Worm (Caenorhabditis elegans) whole organism, early embryonic: Measurements from ENCODE around the gene srj-6.

Experiments used
- ama-1 ChIP-seq: fragments of 150-350 bp; optimal IDR thresholded peaks from 2 replicates; lab custom pipeline; 2014
- hmbx-1 ChIP-seq: sonication (generic microtip); optimal IDR thresholded peaks from 2 replicates; lab custom pipeline; 2016; ENCODE audit warnings: mild to moderate bottlenecking, missing genetic modification characterization, missing compliant biosample characterization
- scrt-1 ChIP-seq: fragments of 200-800 bp; sonication (Bioruptor generic); IDR thresholded peaks from 2 replicates; pipeline ENCODE4 v1.3.6; 2022; ENCODE audit warnings: missing genetic modification characterization, missing compliant biosample characterization

DNA sequence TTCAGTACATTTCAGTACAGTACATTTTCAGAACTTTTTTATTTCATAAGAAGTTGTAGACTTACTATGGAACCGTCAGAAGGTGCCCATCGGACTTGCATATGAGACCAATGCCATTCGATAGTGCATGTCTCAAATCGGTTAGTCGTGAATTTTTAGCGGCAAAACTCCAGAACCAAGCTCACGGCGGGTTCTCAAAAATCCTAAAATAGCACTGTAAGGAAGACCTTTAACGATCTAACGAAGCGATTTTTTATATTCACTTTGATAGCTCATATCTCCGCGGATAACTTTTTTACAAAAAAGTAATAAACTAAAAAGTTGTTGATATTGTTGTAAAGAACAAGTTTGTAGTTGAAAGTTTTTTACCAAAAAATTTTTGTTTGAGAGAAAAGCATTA is 19.9 kb upstream of the srj-6 start, which contains the start of gene sru-25:
- no peak for TF ChIP-seq ama-1
- TF ChIP-seq scrt-1 (GFP tag; lab: Robert Waterston, UW), result no peak
- TF ChIP-seq hmbx-1 (tag; lab: Kevin White, UChicago), result no peak
